Comparison of ENCODE assay signal across 7 worm cellular contexts in genomic region chrIII:7277228-7277627, ce11.
A peak's percentile ranks its signal among the peaks of the same experiment; 100 is the strongest.
TF ChIP-seq lines count a peak whose summit lies in the region.

Gene spot-1 (minus strand): TSS chrIII:7277274.
Gene B0361.11 (plus strand): TSS chrIII:7277599.

TF ChIP-seq in whole organism, L1 larva, 84 proteins besides CTCF, POLR2A, EP300 and RAD21 (continues in another document):
- TF ChIP-seq isw-1 (GFP tag; IDR thresholded peaks at IDR 0.05; lab: Robert Waterston, UW) (peak; percentile 58), efl-1 (optimal IDR thresholded peaks at IDR 0.05; lab: Kevin White, UChicago) (peak; percentile 79 to 97), efl-1 (GFP tag; optimal IDR thresholded peaks at IDR 0.05 in 1 of 2; lab: Kevin White, UChicago) (peak; percentile 97 to 100), mef-2 (tag; optimal IDR thresholded peaks at IDR 0.05; lab: Kevin White, UChicago) (no peak), pag-3 (tag; optimal IDR thresholded peaks at IDR 0.05; lab: Kevin White, UChicago; ENCODE audit: borderline replicate concordance, insufficient read depth) (no peak), efl-3 (GFP tag; optimal IDR thresholded peaks at IDR 0.05; lab: Kevin White, UChicago) (no peak), ets-5 (GFP tag; IDR thresholded peaks at IDR 0.05; lab: Robert Waterston, UW) (no peak), lin-39 (tag; optimal IDR thresholded peaks at IDR 0.05; lab: Kevin White, UChicago) (peak; percentile 27), aha-1 (tag; optimal IDR thresholded peaks at IDR 0.05; lab: Kevin White, UChicago) (no peak), C04F5.9 (tag; optimal IDR thresholded peaks at IDR 0.05; lab: Kevin White, UChicago) (peak; percentile 31), irx-1 (tag; optimal IDR thresholded peaks at IDR 0.05; lab: Kevin White, UChicago) (peak; percentile 39), sptf-1 (tag; optimal IDR thresholded peaks at IDR 0.05; lab: Kevin White, UChicago) (no peak), mdl-1 (tag; optimal IDR thresholded peaks at IDR 0.05; lab: Kevin White, UChicago) (peak in 1 of 2 experiments; percentile 11)

TF ChIP-seq in whole organism, L2 larva, 48 proteins besides CTCF, POLR2A, EP300 and RAD21 (continues in another document):
- TF ChIP-seq nhr-12 (tag; optimal IDR thresholded peaks at IDR 0.05; lab: Kevin White, UChicago) (no peak), lin-11 (tag; optimal IDR thresholded peaks at IDR 0.05; lab: Kevin White, UChicago) (no peak), ztf-11 (tag; optimal IDR thresholded peaks at IDR 0.05; lab: Kevin White, UChicago) (no peak), nhr-21 (tag; optimal IDR thresholded peaks at IDR 0.05; lab: Kevin White, UChicago) (peak; percentile 42), sma-3 (GFP tag; optimal IDR thresholded peaks at IDR 0.05; lab: Kevin White, UChicago) (peak; percentile 38), lsy-2 (tag; optimal IDR thresholded peaks at IDR 0.05; lab: Kevin White, UChicago) (peak; percentile 55 to 88), ceh-82 (tag; optimal IDR thresholded peaks at IDR 0.05; lab: Kevin White, UChicago) (no peak), unc-62 (GFP tag; optimal IDR thresholded peaks at IDR 0.05; lab: Kevin White, UChicago) (no peak), ceh-16 (tag; optimal IDR thresholded peaks at IDR 0.05; lab: Kevin White, UChicago) (no peak), C34F6.9 (tag; optimal IDR thresholded peaks at IDR 0.05; lab: Kevin White, UChicago) (peak; percentile 80), snpc-4 (tag; optimal IDR thresholded peaks at IDR 0.05; lab: Kevin White, UChicago) (peak; percentile 59), gmeb-1 (tag; optimal IDR thresholded peaks at IDR 0.05; lab: Kevin White, UChicago) (peak; percentile 99), unc-55 (GFP tag; optimal IDR thresholded peaks at IDR 0.05; lab: Kevin White, UChicago) (peak; percentile 79), mab-5 (tag; optimal IDR thresholded peaks at IDR 0.05; lab: Kevin White, UChicago) (no peak)

TF ChIP-seq in whole organism, L3 larva, 47 proteins besides CTCF, POLR2A, EP300 and RAD21 (continues in another document):
- TF ChIP-seq elt-3 (tag; optimal IDR thresholded peaks at IDR 0.05; lab: Kevin White, UChicago) (no peak), unc-39 (tag; optimal IDR thresholded peaks at IDR 0.05; lab: Kevin White, UChicago) (no peak), nfya-1 (tag; optimal IDR thresholded peaks at IDR 0.05; lab: Kevin White, UChicago; ENCODE audit: insufficient read depth) (peak; percentile 64), fkh-2 (tag; optimal IDR thresholded peaks at IDR 0.05; lab: Kevin White, UChicago) (no peak), ceh-28 (tag; optimal IDR thresholded peaks at IDR 0.05; lab: Kevin White, UChicago) (peak; percentile 19), eor-1 (tag; optimal IDR thresholded peaks at IDR 0.05; lab: Kevin White, UChicago) (no peak), unc-62 (GFP tag; optimal IDR thresholded peaks at IDR 0.05; lab: Kevin White, UChicago) (no peak), hmg-11 (tag; optimal IDR thresholded peaks at IDR 0.05; lab: Kevin White, UChicago) (peak; percentile 63), ceh-16 (tag; optimal IDR thresholded peaks at IDR 0.05; lab: Kevin White, UChicago) (no peak), lin-15B (tag; optimal IDR thresholded peaks at IDR 0.05; lab: Kevin White, UChicago) (peak; percentile 72), nhr-23 (tag; optimal IDR thresholded peaks at IDR 0.05; lab: Kevin White, UChicago) (peak; percentile 79), daf-12 (tag; optimal IDR thresholded peaks at IDR 0.05; lab: Kevin White, UChicago) (no peak), nhr-43 (tag; optimal IDR thresholded peaks at IDR 0.05; lab: Kevin White, UChicago; ENCODE audit: poor library complexity, severe bottlenecking) (peak; percentile 35)

TF ChIP-seq in whole organism, L4 larva, 104 proteins besides CTCF, POLR2A, EP300 and RAD21 (continues in another document):
- TF ChIP-seq gei-8 (GFP tag; optimal IDR thresholded peaks at IDR 0.05; lab: Kevin White, UChicago) (no peak), Y5F2A.4 (GFP tag; optimal IDR thresholded peaks at IDR 0.05; lab: Kevin White, UChicago) (no peak), zip-2 (tag; optimal IDR thresholded peaks at IDR 0.05; lab: Kevin White, UChicago) (peak; percentile 3), nhr-10 (tag; optimal IDR thresholded peaks at IDR 0.05; lab: Kevin White, UChicago) (no peak), nhr-77 (tag; optimal IDR thresholded peaks at IDR 0.05; lab: Kevin White, UChicago) (peak; percentile 23), hlh-30 (tag; optimal IDR thresholded peaks at IDR 0.05; lab: Kevin White, UChicago; ENCODE audit: insufficient read depth) (peak; percentile 78), T20F7.1 (GFP tag; optimal IDR thresholded peaks at IDR 0.05; lab: Kevin White, UChicago) (peak; percentile 56), nhr-28 (tag; optimal IDR thresholded peaks at IDR 0.05; lab: Kevin White, UChicago) (peak; percentile 20), lsy-2 (tag; optimal IDR thresholded peaks at IDR 0.05; lab: Kevin White, UChicago) (peak in 1 of 2 experiments; percentile 78), mep-1 (tag; optimal IDR thresholded peaks at IDR 0.05; lab: Kevin White, UChicago) (peak; percentile 33), nhr-48 (tag; optimal IDR thresholded peaks at IDR 0.05; lab: Kevin White, UChicago) (no peak), daf-12 (tag; optimal IDR thresholded peaks at IDR 0.05; lab: Kevin White, UChicago) (no peak), lin-38 (GFP tag; IDR thresholded peaks at IDR 0.05; lab: Robert Waterston, UW) (peak; percentile 93), ceh-20 (GFP tag; IDR thresholded peaks at IDR 0.05; lab: Robert Waterston, UW) (no peak)

TF ChIP-seq in whole organism, late embryonic, 69 proteins besides CTCF, POLR2A, EP300 and RAD21:
- TF ChIP-seq ceh-48 (tag; optimal IDR thresholded peaks at IDR 0.05; lab: Kevin White, UChicago) = peak; percentile 19
- TF ChIP-seq K02D7.2 (tag; optimal IDR thresholded peaks at IDR 0.05; lab: Kevin White, UChicago) = no peak
- TF ChIP-seq ttx-3 (tag; optimal IDR thresholded peaks at IDR 0.05; lab: Kevin White, UChicago) = no peak
- no peak for TF ChIP-seq hlh-13 (GFP tag; optimal IDR thresholded peaks at IDR 0.05; lab: Kevin White, UChicago)
- TF ChIP-seq elt-2 (tag; optimal IDR thresholded peaks at IDR 0.05; lab: Kevin White, UChicago) = peak; percentile 18
- TF ChIP-seq unc-42 (tag; optimal IDR thresholded peaks at IDR 0.05; lab: Kevin White, UChicago) = peak; percentile 2
- TF ChIP-seq hlh-30 (tag; optimal IDR thresholded peaks at IDR 0.05; lab: Kevin White, UChicago; ENCODE audit: insufficient read depth) = peak; percentile 31
- peak; percentile 23 for TF ChIP-seq nfya-1 (tag; optimal IDR thresholded peaks at IDR 0.05; lab: Kevin White, UChicago)
- no peak for TF ChIP-seq sox-2 (GFP tag; IDR thresholded peaks at IDR 0.05; lab: Robert Waterston, UW)

TF ChIP-seq in whole organism, mixed stage, embryonic, 35 proteins besides CTCF, POLR2A, EP300 and RAD21 (continues in another document):
- TF ChIP-seq mab-5 (tag; optimal IDR thresholded peaks at IDR 0.05; lab: Kevin White, UChicago) (no peak), hlh-1 (tag; optimal IDR thresholded peaks at IDR 0.05; lab: Kevin White, UChicago) (no peak), nhr-12 (tag; optimal IDR thresholded peaks at IDR 0.05; lab: Kevin White, UChicago) (no peak), elt-3 (tag; optimal IDR thresholded peaks at IDR 0.05; lab: Kevin White, UChicago) (no peak), blmp-1 (tag; optimal IDR thresholded peaks at IDR 0.05; lab: Kevin White, UChicago) (no peak), mep-1 (tag; optimal IDR thresholded peaks at IDR 0.05; lab: Kevin White, UChicago) (peak; percentile 78), lin-32 (GFP tag; optimal IDR thresholded peaks at IDR 0.05; lab: Kevin White, UChicago) (no peak), snpc-4 (tag; optimal IDR thresholded peaks at IDR 0.05; lab: Kevin White, UChicago) (no peak), ces-1 (GFP tag; optimal IDR thresholded peaks at IDR 0.05; lab: Kevin White, UChicago) (peak; percentile 38), unc-62 (GFP tag; optimal IDR thresholded peaks at IDR 0.05; lab: Kevin White, UChicago) (no peak), nhr-76 (tag; optimal IDR thresholded peaks at IDR 0.05; lab: Kevin White, UChicago) (no peak), zip-8 (tag; optimal IDR thresholded peaks at IDR 0.05; lab: Kevin White, UChicago) (no peak), mls-2 (tag; optimal IDR thresholded peaks at IDR 0.05; lab: Kevin White, UChicago) (no peak), nhr-237 (tag; optimal IDR thresholded peaks at IDR 0.05; lab: Kevin White, UChicago) (peak; percentile 59), unc-39 (tag; optimal IDR thresholded peaks at IDR 0.05; lab: Kevin White, UChicago) (no peak), unc-120 (tag; optimal IDR thresholded peaks at IDR 0.05; lab: Kevin White, UChicago; ENCODE audit: poor library complexity, severe bottlenecking) (no peak), ceh-43 (GFP tag; optimal IDR thresholded peaks at IDR 0.05; lab: Kevin White, UChicago) (no peak), sptf-1 (tag; optimal IDR thresholded peaks at IDR 0.05; lab: Kevin White, UChicago) (peak; percentile 10), nhr-28 (tag; optimal IDR thresholded peaks at IDR 0.05; lab: Kevin White, UChicago) (no peak)

TF ChIP-seq in whole organism, young adult, 124 proteins besides CTCF, POLR2A, EP300 and RAD21:
- no peak for TF ChIP-seq hlh-26 (GFP tag; conservative IDR thresholded peaks at IDR 0.05; lab: Robert Waterston, UW)
- TF ChIP-seq ztf-18 (tag; optimal IDR thresholded peaks at IDR 0.05; lab: Kevin White, UChicago) = no peak
- no peak for TF ChIP-seq atf-7 (tag; optimal IDR thresholded peaks at IDR 0.05; lab: Kevin White, UChicago)
- TF ChIP-seq T07F8.4 (tag; optimal IDR thresholded peaks at IDR 0.05; lab: Kevin White, UChicago) = no peak
- no peak for TF ChIP-seq akir-1 (GFP tag; optimal IDR thresholded peaks at IDR 0.05; lab: Kevin White, UChicago)
- no peak for TF ChIP-seq egl-44 (GFP tag; IDR thresholded peaks at IDR 0.05; lab: Robert Waterston, UW)
- no peak for TF ChIP-seq mel-28 (tag; optimal IDR thresholded peaks at IDR 0.05; lab: Kevin White, UChicago; ENCODE audit: borderline replicate concordance)
- peak; percentile 1 to 77 (median 27) for TF ChIP-seq lin-35 (GFP tag; optimal IDR thresholded peaks at IDR 0.05; lab: Kevin White, UChicago)
- TF ChIP-seq mcd-1 (GFP tag; IDR thresholded peaks at IDR 0.05; lab: Robert Waterston, UW) = peak; percentile 88
- TF ChIP-seq efl-1 (GFP tag; optimal IDR thresholded peaks at IDR 0.05; lab: Kevin White, UChicago) = peak; percentile 75
- peak; percentile 87 for TF ChIP-seq lin-54 (GFP tag; optimal IDR thresholded peaks at IDR 0.05; lab: Kevin White, UChicago)
- TF ChIP-seq madf-3 (GFP tag; IDR thresholded peaks at IDR 0.05; lab: Robert Waterston, UW) = no peak
- no peak for TF ChIP-seq B0019.2 (GFP tag; conservative IDR thresholded peaks at IDR 0.05; lab: Robert Waterston, UW)
- no peak for TF ChIP-seq Y95B8A.8 (GFP tag; IDR thresholded peaks at IDR 0.05; lab: Robert Waterston, UW)
- TF ChIP-seq dpl-1 (GFP tag; optimal IDR thresholded peaks at IDR 0.05; lab: Kevin White, UChicago) = peak; percentile 42
- no peak for TF ChIP-seq hlh-12 (tag; optimal IDR thresholded peaks at IDR 0.05; lab: Kevin White, UChicago)
- TF ChIP-seq nhr-90 (tag; optimal IDR thresholded peaks at IDR 0.05; lab: Kevin White, UChicago) = no peak
- no peak for TF ChIP-seq madf-8 (GFP tag; conservative IDR thresholded peaks at IDR 0.05; lab: Robert Waterston, UW)
- TF ChIP-seq snpc-4 (GFP tag; optimal IDR thresholded peaks at IDR 0.05; lab: Kevin White, UChicago) = no peak
- peak in 2 of 4 experiments; percentile 12 to 48 for TF ChIP-seq snpc-4 (tag; optimal IDR thresholded peaks at IDR 0.05; lab: Kevin White, UChicago)
TF ChIP-seq in whole organism, young adult: peak in this region for 6.
